Worm (Caenorhabditis elegans) whole organism, late embryonic: ENCODE measurements around the gene C18A11.3.

Experiments used
- C38D4.7 ChIP-seq: fragments of 200-800 bp; sonication (Bioruptor generic); optimal IDR thresholded peaks from 2 replicates; lab custom pipeline; 2018; ENCODE audit warnings: mild to moderate bottlenecking, missing genetic modification characterization, moderate library complexity, missing compliant biosample characterization
- K02D7.2 ChIP-seq: sonication (generic microtip); optimal IDR thresholded peaks from 2 replicates; lab custom pipeline; 2017; ENCODE audit warnings: mild to moderate bottlenecking, missing genetic modification characterization, missing compliant biosample characterization
- K09A11.1 ChIP-seq: sonication (generic microtip); optimal IDR thresholded peaks from 2 replicates; lab custom pipeline; 2017; ENCODE audit warnings: antibody characterized with exemption, mild to moderate bottlenecking, missing genetic modification characterization, missing compliant biosample characterization; ENCODE audit not compliant: insufficient read depth
- Y22D7AL.16 ChIP-seq: sonication (generic microtip); optimal IDR thresholded peaks from 2 replicates; lab custom pipeline; 2016; ENCODE audit warnings: missing genetic modification characterization, missing compliant biosample characterization
- ceh-19 ChIP-seq: fragments of 200-800 bp; sonication (Bioruptor generic); optimal IDR thresholded peaks from 2 replicates; lab custom pipeline; 2018; ENCODE audit warnings: mild to moderate bottlenecking, missing genetic modification characterization, missing compliant biosample characterization
- ceh-2 ChIP-seq: sonication (generic microtip); optimal IDR thresholded peaks from 2 replicates; lab custom pipeline; 2016; ENCODE audit warnings: missing genotype, missing genetic modification characterization, missing compliant biosample characterization
- ceh-31 ChIP-seq: sonication (generic microtip); optimal IDR thresholded peaks from 2 replicates; lab custom pipeline; 2016; ENCODE audit warnings: missing genetic modification characterization, missing compliant biosample characterization
- ceh-45 ChIP-seq: fragments of 200-800 bp; sonication (Bioruptor generic); IDR thresholded peaks from 2 replicates; pipeline ENCODE4 v1.3.6; 2022; ENCODE audit warnings: missing genetic modification reagents, missing genetic modification characterization, missing compliant biosample characterization
- ceh-48 ChIP-seq: sonication (generic microtip); optimal IDR thresholded peaks from 2 replicates; lab custom pipeline; 2016; ENCODE audit warnings: missing genetic modification characterization, inconsistent platforms, missing compliant biosample characterization
- che-1 ChIP-seq: sonication (generic microtip); optimal IDR thresholded peaks from 2 replicates; lab custom pipeline; 2016; ENCODE audit warnings: mild to moderate bottlenecking, missing genetic modification characterization, missing compliant biosample characterization
- dmd-4 ChIP-seq: sonication (generic microtip); optimal IDR thresholded peaks from 2 replicates; lab custom pipeline; 2016; ENCODE audit warnings: borderline replicate concordance, missing genetic modification characterization, missing compliant biosample characterization
- dve-1 ChIP-seq: sonication (generic microtip); optimal IDR thresholded peaks from 2 replicates; lab custom pipeline; 2017; ENCODE audit warnings: antibody characterized with exemption, mild to moderate bottlenecking, missing genetic modification characterization, missing compliant biosample characterization
- elt-4 ChIP-seq: sonication (generic microtip); optimal IDR thresholded peaks from 2 replicates; lab custom pipeline; 2016; ENCODE audit warnings: missing genetic modification characterization, missing compliant biosample characterization
- hlh-30 ChIP-seq: sonication (generic microtip); optimal IDR thresholded peaks from 2 replicates; lab custom pipeline; 2017; ENCODE audit warnings: antibody characterized with exemption, missing genetic modification characterization, missing compliant biosample characterization; ENCODE audit not compliant: insufficient read depth
- hlh-6 ChIP-seq: sonication (generic microtip); optimal IDR thresholded peaks from 2 replicates; lab custom pipeline; 2016; ENCODE audit warnings: missing genotype, missing genetic modification characterization, missing compliant biosample characterization
- hlh-8 ChIP-seq: sonication (generic microtip); optimal IDR thresholded peaks from 2 replicates; lab custom pipeline; 2016; ENCODE audit warnings: missing genotype, missing genetic modification characterization, missing compliant biosample characterization
- madf-2 ChIP-seq: sonication (generic microtip); optimal IDR thresholded peaks from 2 replicates; lab custom pipeline; 2017; ENCODE audit warnings: missing genetic modification characterization, missing compliant biosample characterization
- mec-3 ChIP-seq: sonication (generic microtip); optimal IDR thresholded peaks from 2 replicates; lab custom pipeline; 2016; ENCODE audit warnings: borderline replicate concordance, missing genetic modification characterization, missing compliant biosample characterization
- npax-4 ChIP-seq: sonication (generic microtip); optimal IDR thresholded peaks from 2 replicates; lab custom pipeline; 2016; ENCODE audit warnings: missing genetic modification characterization, missing compliant biosample characterization
- odd-2 ChIP-seq: sonication (generic microtip); optimal IDR thresholded peaks from 2 replicates; lab custom pipeline; 2017; ENCODE audit warnings: antibody characterized with exemption, mild to moderate bottlenecking, missing genetic modification characterization, missing compliant biosample characterization
- pat-9 ChIP-seq: fragments of 200-800 bp; sonication (Bioruptor generic); optimal IDR thresholded peaks from 2 replicates; lab custom pipeline; 2018; ENCODE audit warnings: mild to moderate bottlenecking, missing genetic modification characterization, moderate library complexity, missing compliant biosample characterization
- pha-2 ChIP-seq: sonication (generic microtip); optimal IDR thresholded peaks from 2 replicates; lab custom pipeline; 2017; ENCODE audit warnings: mild to moderate bottlenecking, missing genetic modification characterization, missing compliant biosample characterization
- pha-4 ChIP-seq: fragments of 150-350 bp; optimal IDR thresholded peaks from 2 replicates; lab custom pipeline; 2018; ENCODE audit warnings: missing biosample characterization, missing genetic modification reagents, missing genetic modification characterization
- pqm-1 ChIP-seq: sonication (generic microtip); optimal IDR thresholded peaks from 2 replicates; lab custom pipeline; 2016; ENCODE audit warnings: missing genetic modification characterization, missing compliant biosample characterization
- rnt-1 ChIP-seq: sonication (generic microtip); optimal IDR thresholded peaks from 2 replicates; lab custom pipeline; 2016; ENCODE audit warnings: missing genetic modification characterization, missing compliant biosample characterization
- sdc-2 ChIP-seq: sonication (generic microtip); optimal IDR thresholded peaks from 2 replicates; lab custom pipeline; 2016; ENCODE audit warnings: missing genotype, missing genetic modification characterization, missing compliant biosample characterization
- sox-2 ChIP-seq: fragments of 200-800 bp; sonication (Bioruptor generic); IDR thresholded peaks from 2 replicates; pipeline ENCODE4 v1.3.6; 2022; ENCODE audit warnings: missing genetic modification reagents, missing genetic modification characterization, missing compliant biosample characterization
- sox-4 ChIP-seq: sonication (generic microtip); optimal IDR thresholded peaks from 2 replicates; lab custom pipeline; 2017; ENCODE audit warnings: mild to moderate bottlenecking, missing genetic modification characterization, inconsistent platforms, missing compliant biosample characterization
- tbx-2 ChIP-seq: sonication (generic microtip); optimal IDR thresholded peaks from 2 replicates; lab custom pipeline; 2016; ENCODE audit warnings: missing genetic modification characterization, missing compliant biosample characterization
- ttx-3 ChIP-seq: sonication (generic microtip); optimal IDR thresholded peaks from 2 replicates; lab custom pipeline; 2016; ENCODE audit warnings: missing genetic modification reagents, missing genetic modification characterization, missing compliant biosample characterization
- unc-55 ChIP-seq: sonication (generic microtip); optimal IDR thresholded peaks from 2 replicates; lab custom pipeline; 2017; ENCODE audit warnings: missing biosample characterization, missing genetic modification reagents, missing genetic modification characterization
- unc-86 ChIP-seq: sonication (generic microtip); optimal IDR thresholded peaks from 2 replicates; lab custom pipeline; 2016; ENCODE audit warnings: missing genetic modification characterization, missing compliant biosample characterization
- ztf-16 ChIP-seq: sonication (generic microtip); optimal IDR thresholded peaks from 2 replicates; lab custom pipeline; 2017; ENCODE audit warnings: missing genetic modification characterization, missing compliant biosample characterization

Gene C18A11.3

ce11 chrX:8059999-8060398, 924 bp upstream of the C18A11.3 start:
- TF ChIP-seq pha-4 (tag; lab: Kevin White, UChicago): no peak
- no peak for TF ChIP-seq ttx-3 (tag; lab: Kevin White, UChicago)
- TF ChIP-seq tbx-2 (tag; lab: Kevin White, UChicago): no peak
- no peak for TF ChIP-seq madf-2
- TF ChIP-seq unc-55 (GFP tag; lab: Kevin White, UChicago): no peak
- TF ChIP-seq npax-4 (tag; lab: Kevin White, UChicago): no peak
- no peak for TF ChIP-seq mec-3 (tag; lab: Kevin White, UChicago)
- no peak for TF ChIP-seq elt-4 (tag; lab: Kevin White, UChicago)
- TF ChIP-seq unc-86 (tag; lab: Kevin White, UChicago): no peak
- no peak for TF ChIP-seq ceh-48 (tag; lab: Kevin White, UChicago)
- TF ChIP-seq K09A11.1 (tag; lab: Kevin White, UChicago): no peak

ce11 chrX:8067268-8067667, 6.3 kb downstream of the C18A11.3 start, which contains the start of gene C18A11.2:
C18A11.2 (plus strand) TSS chrX:8067568.
- no peak for TF ChIP-seq sdc-2 (tag; lab: Kevin White, UChicago)
- no peak for TF ChIP-seq C38D4.7 (GFP tag; lab: Kevin White, UChicago)

DNA sequence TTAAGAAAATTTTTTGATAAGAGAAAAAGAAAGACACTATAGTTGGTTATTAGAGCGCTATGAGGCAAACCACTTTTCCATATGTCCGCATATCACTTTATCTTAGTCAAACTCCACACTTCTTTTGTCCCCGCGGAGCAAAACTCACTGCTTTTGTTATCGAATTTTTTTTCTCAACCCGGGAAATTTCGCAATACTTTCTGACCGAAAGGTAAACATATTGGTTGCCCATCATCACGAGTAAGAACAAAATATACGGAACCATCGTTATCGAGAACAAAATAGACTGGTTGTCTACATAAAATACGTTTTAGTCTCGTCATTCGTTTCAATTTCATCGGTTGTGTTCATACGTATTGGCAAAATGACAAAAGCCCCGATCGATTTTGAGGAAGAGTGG, 8.4 kb downstream of the C18A11.3 start, which contains the start of gene C18A11.1:
Gene C18A11.1 (plus strand): TSS at position 36 of the 400 bp plus-strand sequence.
- TF ChIP-seq ttx-3 (tag; lab: Kevin White, UChicago): no peak
- TF ChIP-seq ztf-16 (tag; lab: Kevin White, UChicago): no peak
- TF ChIP-seq pat-9: no peak
- no peak for TF ChIP-seq dmd-4 (tag; lab: Kevin White, UChicago)
- TF ChIP-seq ceh-45 (GFP tag; lab: Robert Waterston, UW): no peak
- no peak for TF ChIP-seq che-1
- no peak for TF ChIP-seq sox-2 (GFP tag; lab: Robert Waterston, UW)
- TF ChIP-seq ceh-31: no peak
- TF ChIP-seq dve-1 (tag; lab: Kevin White, UChicago): no peak
- TF ChIP-seq hlh-6: no peak
- no peak for TF ChIP-seq rnt-1

DNA sequence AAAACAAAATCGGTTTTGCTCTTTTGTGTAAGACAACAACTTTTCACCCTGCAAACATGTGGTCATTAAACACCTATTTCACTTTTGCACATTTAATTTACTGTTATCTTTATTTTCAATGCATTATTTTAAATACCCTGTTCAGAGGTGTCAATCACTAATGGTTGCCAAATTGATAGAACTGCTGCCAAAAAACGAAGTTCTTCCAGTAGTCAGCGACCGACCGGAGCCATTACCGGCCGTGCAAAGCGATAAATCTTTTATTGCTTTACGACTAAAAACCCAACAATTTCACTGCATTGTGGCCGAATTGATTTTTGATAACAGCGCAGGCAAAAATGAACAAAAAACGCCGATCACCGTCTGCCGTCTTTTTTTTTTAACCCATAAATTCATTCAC, 13.6 kb downstream of the C18A11.3 start:
- TF ChIP-seq tbx-2 (tag; lab: Kevin White, UChicago) (no peak), unc-55 (GFP tag; lab: Kevin White, UChicago) (no peak), hlh-8 (tag; lab: Kevin White, UChicago) (no peak), odd-2 (tag; lab: Kevin White, UChicago) (no peak), K02D7.2 (tag; lab: Kevin White, UChicago) (no peak), ceh-19 (GFP tag; lab: Kevin White, UChicago) (no peak), hlh-30 (tag; lab: Kevin White, UChicago) (no peak), sox-2 (GFP tag; lab: Robert Waterston, UW) (no peak), Y22D7AL.16 (no peak), sox-4 (no peak)

DNA sequence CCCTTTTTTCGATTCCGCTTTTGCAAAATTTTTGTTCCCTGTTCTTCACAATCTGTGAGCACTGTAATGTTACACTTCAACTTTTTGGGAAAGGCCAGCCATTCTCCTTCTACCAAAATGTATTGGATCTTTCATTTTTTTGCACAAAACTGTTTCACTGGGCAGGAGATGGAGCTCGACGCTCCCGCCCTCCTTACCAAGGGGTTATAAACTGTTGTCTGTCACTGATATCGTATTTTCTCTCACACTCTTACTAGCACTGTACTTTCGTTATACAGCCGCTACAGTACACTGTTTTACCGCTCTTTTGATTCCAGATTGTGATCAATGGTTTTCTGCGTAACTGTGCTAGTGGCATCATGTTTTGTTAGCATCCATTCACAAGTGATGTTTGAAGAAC, 16.8 kb downstream of the C18A11.3 start, which contains the start of gene C46F2.1:
Gene C46F2.1 (plus strand): TSS at position 301 of the 400 bp plus-strand sequence.
- no peak for TF ChIP-seq rnt-1
- no peak for TF ChIP-seq ceh-2 (tag; lab: Kevin White, UChicago)
- TF ChIP-seq pha-2 (tag; lab: Kevin White, UChicago): no peak
- no peak for TF ChIP-seq pqm-1 (tag; lab: Kevin White, UChicago)
